Worm (Caenorhabditis elegans) whole organism, dauer: ENCODE data around the gene wah-1.

Experiments
- unc-62 ChIP-seq: sonication (generic microtip); optimal IDR thresholded peaks from 2 replicates; lab custom pipeline; 2017; ENCODE audit warnings: missing biosample characterization, missing genetic modification reagents, missing genetic modification characterization

wah-1 gene

ce11 chrIII:11985066-11985465 is 4.9 kb upstream of the wah-1 start:
- TF ChIP-seq unc-62 (GFP tag; lab: Kevin White, UChicago) = no peak

- no peak for TF ChIP-seq unc-62 (GFP tag; lab: Kevin White, UChicago)
Measured at ce11 chrIII:11991654-11992292, 1.8 kb downstream of the wah-1 start.

ce11 chrIII:11995783-11996182 is 5.8 kb downstream of the wah-1 start:
- TF ChIP-seq unc-62 (GFP tag; lab: Kevin White, UChicago) = no peak

ce11 chrIII:11999543-11999942 is 9.6 kb downstream of the wah-1 start:
- TF ChIP-seq unc-62 (GFP tag; lab: Kevin White, UChicago) = no peak

ce11 chrIII:12002850-12003249 is 12.9 kb downstream of the wah-1 start, which contains the start of gene Y56A3A.33:
Gene Y56A3A.33 (minus strand): TSS chrIII:12002950.
- TF ChIP-seq unc-62 (GFP tag; lab: Kevin White, UChicago) = no peak

- no peak for TF ChIP-seq unc-62 (GFP tag; lab: Kevin White, UChicago)
Measured at ce11 chrIII:12003264-12003663, 13.3 kb downstream of the wah-1 start.

ce11 chrIII:12009321-12009720 is 19.4 kb downstream of the wah-1 start:
- no peak for TF ChIP-seq unc-62 (GFP tag; lab: Kevin White, UChicago)

- no peak for TF ChIP-seq unc-62 (GFP tag; lab: Kevin White, UChicago)
Measured at ce11 chrIII:12009764-12010163, 19.8 kb downstream of the wah-1 start.

- no peak for TF ChIP-seq unc-62 (GFP tag; lab: Kevin White, UChicago)
Measured at ce11 chrIII:12013054-12013453, 23.1 kb downstream of the wah-1 start.

ce11 chrIII:12013718-12014117 is 23.8 kb downstream of the wah-1 start:
- no peak for TF ChIP-seq unc-62 (GFP tag; lab: Kevin White, UChicago)

ce11 chrIII:12014503-12014902 is 24.5 kb downstream of the wah-1 start:
- TF ChIP-seq unc-62 (GFP tag; lab: Kevin White, UChicago) = no peak

ce11 chrIII:12015183-12015582 is 25.2 kb downstream of the wah-1 start:
- TF ChIP-seq unc-62 (GFP tag; lab: Kevin White, UChicago) = no peak

ce11 chrIII:12015611-12016010 is 25.6 kb downstream of the wah-1 start:
- TF ChIP-seq unc-62 (GFP tag; lab: Kevin White, UChicago) = no peak

ce11 chrIII:12017999-12018398 is 28.0 kb downstream of the wah-1 start:
- TF ChIP-seq unc-62 (GFP tag; lab: Kevin White, UChicago) = no peak

ce11 chrIII:12020074-12020602 is 30.2 kb downstream of the wah-1 start, which contains the start of gene brp-1:
Gene brp-1 (plus strand): TSS chrIII:12020552.
- TF ChIP-seq unc-62 (GFP tag; lab: Kevin White, UChicago) = no peak

- TF ChIP-seq unc-62 (GFP tag; lab: Kevin White, UChicago) = no peak
Measured at ce11 chrIII:12022281-12022680, 32.3 kb downstream of the wah-1 start.

ce11 chrIII:12028769-12029168 is 38.8 kb downstream of the wah-1 start, which contains the start of gene Y79H2A.12:
Gene Y79H2A.12 (minus strand): TSS chrIII:12028869.
- TF ChIP-seq unc-62 (GFP tag; lab: Kevin White, UChicago) = no peak
